Worm (Caenorhabditis elegans) whole organism, early embryonic: ENCODE results near the gene pgl-3.

Source experiments
- aly-1 ChIP-seq: sonication (generic microtip); optimal IDR thresholded peaks from 2 replicates; lab custom pipeline; 2016; ENCODE audit warnings: missing genetic modification characterization, missing compliant biosample characterization
- ama-1 ChIP-seq: fragments of 150-350 bp; optimal IDR thresholded peaks from 2 replicates; lab custom pipeline; 2014
- flt-1 ChIP-seq: fragments of 200-800 bp; sonication (Bioruptor generic); IDR thresholded peaks from 2 replicates; pipeline ENCODE4 v1.3.6; 2022; ENCODE audit warnings: missing genetic modification characterization, missing compliant biosample characterization
- pes-1 ChIP-seq: fragments of 200-800 bp; sonication (Bioruptor generic); IDR thresholded peaks from 2 replicates; pipeline ENCODE4 v1.3.6; 2022; ENCODE audit warnings: missing genetic modification reagents, missing genetic modification characterization, missing compliant biosample characterization
- sea-1 ChIP-seq: fragments of 200-800 bp; sonication (Bioruptor generic); conservative IDR thresholded peaks from 2 replicates; pipeline ENCODE4 v1.3.6; 2022; ENCODE audit warnings: missing genetic modification characterization, missing compliant biosample characterization
- tbx-11 ChIP-seq: fragments of 200-800 bp; sonication (Bioruptor generic); IDR thresholded peaks from 2 replicates; pipeline ENCODE4 v1.3.6; 2022; ENCODE audit warnings: missing genetic modification characterization, missing compliant biosample characterization

- TF ChIP-seq pes-1 (GFP tag; lab: Robert Waterston, UW), result no peak
- no peak for TF ChIP-seq flt-1 (GFP tag; lab: Robert Waterston, UW)
- no peak for TF ChIP-seq sea-1
- TF ChIP-seq aly-1 (tag; lab: Kevin White, UChicago), result no peak
- TF ChIP-seq ama-1 (lab: Kevin White, UChicago), result no peak
- no peak for TF ChIP-seq tbx-11 (GFP tag; lab: Robert Waterston, UW)
Measured at ce11 chrV:4707646-4708045, 48.1 kb upstream of the pgl-3 start.
